Worm (Caenorhabditis elegans) whole organism, L4 larva: ENCODE data around the gene ZC317.7.
A peak's percentile ranks its signal among the peaks of the same experiment; 100 is the strongest.

Experiments
- F26F4.8 ChIP-seq: fragments of 200-800 bp; sonication (Bioruptor generic); conservative IDR thresholded peaks from 2 replicates; pipeline ENCODE4 v1.3.6; 2022; ENCODE audit warnings: missing genetic modification characterization, missing compliant biosample characterization
- ama-1 ChIP-seq: fragments of 150-350 bp; optimal IDR thresholded peaks from 2 replicates; lab custom pipeline; 2014; ENCODE audit warnings: inconsistent platforms, mixed read lengths
- fos-1 ChIP-seq: fragments of 150-350 bp; optimal IDR thresholded peaks from 2 replicates; lab custom pipeline; 2014; ENCODE audit warnings: missing biosample characterization, missing genetic modification characterization
- hmg-1.1 ChIP-seq: fragments of 200-800 bp; sonication (Bioruptor generic); IDR thresholded peaks from 2 replicates; pipeline ENCODE4 v1.3.6; 2022; ENCODE audit warnings: missing genetic modification reagents, missing genetic modification characterization, missing compliant biosample characterization
- jun-1 ChIP-seq: fragments of 150-350 bp; optimal IDR thresholded peaks from 2 replicates; lab custom pipeline; 2014; ENCODE audit warnings: missing biosample characterization, missing genetic modification reagents, missing genetic modification characterization
- nhr-41 ChIP-seq: fragments of 200-800 bp; sonication (Bioruptor generic); IDR thresholded peaks from 2 replicates; pipeline ENCODE4 v1.3.6; 2022; ENCODE audit warnings: missing genetic modification reagents, missing genetic modification characterization, missing compliant biosample characterization
- nhr-77 ChIP-seq: fragments of 150-350 bp; optimal IDR thresholded peaks from 2 replicates; lab custom pipeline; 2014; ENCODE audit warnings: missing biosample characterization, missing genetic modification characterization
- pha-4 ChIP-seq, 2 experiments: fragments of 150-350 bp in 1 of 2; fragments of 200-800 bp in 1 of 2; sonication (Bioruptor generic) in 1 of 2; IDR thresholded peaks in 1 of 2; optimal IDR thresholded peaks in 1 of 2; 2 replicates each; pipeline versions ENCODE4 v1.3.6 to Lab custom; 2014 to 2022; ENCODE audit warnings: missing genetic modification characterization in 2 of 2, missing genetic modification reagents in 2 of 2, missing biosample characterization in 1 of 2, missing compliant biosample characterization in 1 of 2
- unc-62 ChIP-seq, 3 experiments: fragments of 150-350 bp in 1 of 3; sonication (generic microtip); optimal IDR thresholded peaks in 2 of 3; peaks in 1 of 3; 1 replicate in 1 of 3; 2 replicates in 2 of 3; lab custom pipeline; 2014 to 2017; ENCODE audit warnings: missing biosample characterization in 3 of 3, missing genetic modification characterization in 3 of 3, missing genetic modification reagents in 3 of 3, missing genotype in 1 of 3
- ztf-11 ChIP-seq: fragments of 150-350 bp; optimal IDR thresholded peaks from 2 replicates; lab custom pipeline; 2014; ENCODE audit warnings: missing biosample characterization, missing genetic modification characterization

ce11 chrV:5504807-5505442, 34.1 kb upstream of the ZC317.7 start, which contains the start of the genes dnj-19 and nhr-47:
- TF ChIP-seq unc-62 (GFP tag; optimal IDR thresholded peaks at IDR 0.05 in 1 of 2; lab: Kevin White, UChicago) = peak in 1 of 2 experiments; percentile 98
- TF ChIP-seq unc-62 (tag; optimal IDR thresholded peaks at IDR 0.05; lab: Kevin White, UChicago) = no peak
- peak; percentile 67 for TF ChIP-seq jun-1 (tag; lab: Kevin White, UChicago)
- TF ChIP-seq F26F4.8 (GFP tag; lab: Robert Waterston, UW) = no peak
- TF ChIP-seq nhr-77 (tag; lab: Kevin White, UChicago) = peak; percentile 76
- TF ChIP-seq nhr-41 (GFP tag; lab: Robert Waterston, UW) = no peak
- no peak for TF ChIP-seq ztf-11
- TF ChIP-seq pha-4 (GFP tag; IDR thresholded peaks at IDR 0.05; lab: Robert Waterston, UW) = peak; percentile 84
- no peak for TF ChIP-seq pha-4 (tag; optimal IDR thresholded peaks at IDR 0.05; lab: Kevin White, UChicago)
- no peak for TF ChIP-seq fos-1
- TF ChIP-seq hmg-1.1 = peak; percentile 95
- TF ChIP-seq ama-1 (lab: Kevin White, UChicago) = peak; percentile 49
